Worm (Caenorhabditis elegans): Measurements from ENCODE around the gene idpp-6.

Gene idpp-6

ce11 chrX:6778014-6778413 lies 4.9 kb upstream of the idpp-6 start, which contains the start of gene irk-1:
TSS of gene irk-1 (minus strand) at chrX:6778114.
- TF ChIP-seq ham-2 (GFP tag; optimal IDR thresholded peaks at IDR 0.05) (no peak), hlh-1 (tag; optimal IDR thresholded peaks at IDR 0.05) (no peak), M03D4.4 (tag; optimal IDR thresholded peaks at IDR 0.05) (no peak), mep-1 (tag; optimal IDR thresholded peaks at IDR 0.05) (no peak), pha-4 (tag; optimal IDR thresholded peaks at IDR 0.05) (no peak), nhr-28 (tag; optimal IDR thresholded peaks at IDR 0.05) (no peak), elt-3 (tag; optimal IDR thresholded peaks at IDR 0.05) (no peak), flh-1 (GFP tag; optimal IDR thresholded peaks at IDR 0.05) (no peak), zip-8 (tag; optimal IDR thresholded peaks at IDR 0.05) (no peak)

ce11 chrX:6784181-6784580 lies 1.2 kb downstream of the idpp-6 start, which contains the start of gene bgal-2:
TSS of gene bgal-2 (plus strand) at chrX:6784411.
- TF ChIP-seq tbx-8 (GFP tag; optimal IDR thresholded peaks at IDR 0.05) = no peak
- no peak for TF ChIP-seq ceh-43 (GFP tag; optimal IDR thresholded peaks at IDR 0.05)
- no peak for TF ChIP-seq unc-120 (tag; optimal IDR thresholded peaks at IDR 0.05; ENCODE audit: poor library complexity, severe bottlenecking)
- no peak for TF ChIP-seq sptf-1 (tag; optimal IDR thresholded peaks at IDR 0.05)
- no peak for TF ChIP-seq ham-2 (GFP tag; optimal IDR thresholded peaks at IDR 0.05)
- TF ChIP-seq zip-8 (tag; optimal IDR thresholded peaks at IDR 0.05) = no peak
- TF ChIP-seq cnd-1 (tag; optimal IDR thresholded peaks at IDR 0.05) = no peak
- TF ChIP-seq M03D4.4 (tag; optimal IDR thresholded peaks at IDR 0.05) = no peak
- no peak for TF ChIP-seq mab-5 (tag; optimal IDR thresholded peaks at IDR 0.05)
- no peak for TF ChIP-seq nhr-2 (tag; optimal IDR thresholded peaks at IDR 0.05)
- TF ChIP-seq snpc-4 (tag; optimal IDR thresholded peaks at IDR 0.05) = no peak
- TF ChIP-seq mls-2 (tag; optimal IDR thresholded peaks at IDR 0.05) = no peak
- no peak for TF ChIP-seq ces-1 (GFP tag; optimal IDR thresholded peaks at IDR 0.05)
- no peak for TF ChIP-seq nhr-12 (tag; optimal IDR thresholded peaks at IDR 0.05)

- TF ChIP-seq nhr-2 (tag; optimal IDR thresholded peaks at IDR 0.05) = no peak
- TF ChIP-seq elt-3 (tag; optimal IDR thresholded peaks at IDR 0.05) = no peak
- no peak for TF ChIP-seq ztf-11 (tag; optimal IDR thresholded peaks at IDR 0.05)
- no peak for TF ChIP-seq flh-1 (GFP tag; optimal IDR thresholded peaks at IDR 0.05)
- no peak for TF ChIP-seq mab-5 (tag; optimal IDR thresholded peaks at IDR 0.05)
- TF ChIP-seq nhr-28 (tag; optimal IDR thresholded peaks at IDR 0.05) = no peak
- no peak for TF ChIP-seq ham-2 (GFP tag; optimal IDR thresholded peaks at IDR 0.05)
- TF ChIP-seq nhr-76 (tag; optimal IDR thresholded peaks at IDR 0.05) = no peak
- no peak for TF ChIP-seq unc-120 (tag; optimal IDR thresholded peaks at IDR 0.05; ENCODE audit: poor library complexity, severe bottlenecking)
- no peak for TF ChIP-seq sem-2 (GFP tag; optimal IDR thresholded peaks at IDR 0.05)
- no peak for TF ChIP-seq unc-62 (GFP tag; optimal IDR thresholded peaks at IDR 0.05)
- no peak for TF ChIP-seq bed-3 (GFP tag; optimal IDR thresholded peaks at IDR 0.05)
- TF ChIP-seq mls-2 (tag; optimal IDR thresholded peaks at IDR 0.05) = no peak
- TF ChIP-seq hlh-1 (tag; optimal IDR thresholded peaks at IDR 0.05) = no peak
- TF ChIP-seq drap-1 (GFP tag; optimal IDR thresholded peaks at IDR 0.05) = no peak
- TF ChIP-seq lin-13 (tag; optimal IDR thresholded peaks at IDR 0.05) = no peak
- TF ChIP-seq lin-32 (GFP tag; optimal IDR thresholded peaks at IDR 0.05) = no peak
These were observed 6.1 kb downstream of the idpp-6 start, which contains the start of gene sgca-1 for ce11 chrX:6788965-6789573. TSS of gene sgca-1 (minus strand) at chrX:6789548.

ce11 chrX:6790457-6790856 lies 7.5 kb downstream of the idpp-6 start:
- TF ChIP-seq tbx-8 (GFP tag; optimal IDR thresholded peaks at IDR 0.05) (no peak), ceh-43 (GFP tag; optimal IDR thresholded peaks at IDR 0.05) (no peak)

ce11 chrX:6790986-6791385 lies 8.0 kb downstream of the idpp-6 start, which contains the start of gene asp-3:
TSS of gene asp-3 (plus strand) at chrX:6791064.
- TF ChIP-seq nhr-2 (tag; optimal IDR thresholded peaks at IDR 0.05) = no peak
- TF ChIP-seq ceh-39 (tag; optimal IDR thresholded peaks at IDR 0.05) = no peak
- TF ChIP-seq lin-32 (GFP tag; optimal IDR thresholded peaks at IDR 0.05) = no peak
- no peak for TF ChIP-seq ces-1 (GFP tag; optimal IDR thresholded peaks at IDR 0.05)
- TF ChIP-seq M03D4.4 (tag; optimal IDR thresholded peaks at IDR 0.05) = no peak
- TF ChIP-seq nhr-28 (tag; optimal IDR thresholded peaks at IDR 0.05) = no peak
- TF ChIP-seq elt-3 (tag; optimal IDR thresholded peaks at IDR 0.05) = no peak
